Worm (Caenorhabditis elegans): ENCODE data around the gene R144.12.
A peak's percentile ranks its signal among the peaks of the same experiment; 100 is the strongest.

Gene R144.12

ce11 chrIII:5018116-5018689 is 11.4 kb upstream of the R144.12 start, which contains the start of gene wip-1:
TSS of gene wip-1 (plus strand) at chrIII:5018639.
- TF ChIP-seq pha-4 (tag; optimal IDR thresholded peaks at IDR 0.05) (peak; percentile 80), cebp-1 (GFP tag; IDR thresholded peaks at IDR 0.05) (peak; percentile 90), cebp-1 (tag; optimal IDR thresholded peaks at IDR 0.05) (peak; percentile 97), hmg-1.2 (GFP tag; IDR thresholded peaks at IDR 0.05) (peak; percentile 98), tbx-9 (tag; optimal IDR thresholded peaks at IDR 0.05; ENCODE audit: borderline replicate concordance) (no peak), ZK185.1 (tag; optimal IDR thresholded peaks at IDR 0.05; ENCODE audit: poor library complexity, severe bottlenecking) (peak; percentile 96), tbp1 (GFP tag; optimal IDR thresholded peaks at IDR 0.05) (peak; percentile 79), sea-2 (GFP tag; IDR thresholded peaks at IDR 0.05) (peak; percentile 87), sptf-2 (GFP tag; optimal IDR thresholded peaks at IDR 0.05) (peak; percentile 91), madf-3 (GFP tag; IDR thresholded peaks at IDR 0.05) (peak; percentile 96), ceh-100 (GFP tag; IDR thresholded peaks at IDR 0.05) (peak; percentile 89), mel-28 (tag; optimal IDR thresholded peaks at IDR 0.05; ENCODE audit: borderline replicate concordance) (peak; percentile 43), snpc-1.3 (tag; optimal IDR thresholded peaks at IDR 0.05; ENCODE audit: insufficient read depth) (peak; percentile 96), C17E4.6 (GFP tag; IDR thresholded peaks at IDR 0.05) (peak; percentile 96), nfya-1 (tag; optimal IDR thresholded peaks at IDR 0.05; ENCODE audit: borderline replicate concordance, insufficient read depth) (no peak), gei-17 (GFP tag; optimal IDR thresholded peaks at IDR 0.05) (peak; percentile 85), Y53G8AR.9 (GFP tag; conservative IDR thresholded peaks at IDR 0.05) (peak; percentile 98), cebp-2 (GFP tag; IDR thresholded peaks at IDR 0.05) (peak; percentile 81; the same call in 1 of the 2 replicates), akir-1 (GFP tag; optimal IDR thresholded peaks at IDR 0.05) (peak; percentile 59), F33H1.4 (GFP tag; IDR thresholded peaks at IDR 0.05) (peak; percentile 92), lin-35 (GFP tag; optimal IDR thresholded peaks at IDR 0.05) (peak; percentile 58 to 97 (median 82)), lin-54 (GFP tag; optimal IDR thresholded peaks at IDR 0.05) (peak; percentile 98), hsf-1 (GFP tag; IDR thresholded peaks at IDR 0.05) (peak; percentile 90), aptf-2 (GFP tag; conservative IDR thresholded peaks at IDR 0.05) (peak; percentile 79), F39B2.1 (GFP tag; IDR thresholded peaks at IDR 0.05) (peak; percentile 93), F23B12.7 (tag; optimal IDR thresholded peaks at IDR 0.05; ENCODE audit: insufficient read depth) (peak; percentile 98), madf-10 (tag; optimal IDR thresholded peaks at IDR 0.05) (peak; percentile 93), madf-6 (GFP tag; IDR thresholded peaks at IDR 0.05) (peak; percentile 97), egrh-3 (GFP tag; IDR thresholded peaks at IDR 0.05) (peak; percentile 64), Y56A3A.18 (GFP tag; IDR thresholded peaks at IDR 0.05) (peak; percentile 95), ztf-18 (tag; optimal IDR thresholded peaks at IDR 0.05) (peak; percentile 100), athp-1 (tag; optimal IDR thresholded peaks at IDR 0.05) (peak; percentile 98), zfh-2 (GFP tag; conservative IDR thresholded peaks at IDR 0.05) (peak; percentile 97), hrde-1 (tag; optimal IDR thresholded peaks at IDR 0.05; ENCODE audit: borderline replicate concordance) (peak; percentile 82), unc-62 (GFP tag; optimal IDR thresholded peaks at IDR 0.05) (peak; percentile 17), ztf-3 (GFP tag; optimal IDR thresholded peaks at IDR 0.05) (peak; percentile 73), lin-26 (GFP tag; IDR thresholded peaks at IDR 0.05) (peak; percentile 89), dpl-1 (GFP tag; optimal IDR thresholded peaks at IDR 0.05) (peak; percentile 86), B0261.1 (tag; optimal IDR thresholded peaks at IDR 0.05) (peak; percentile 34), hlh-26 (GFP tag; conservative IDR thresholded peaks at IDR 0.05) (no peak), F55B11.4 (tag; optimal IDR thresholded peaks at IDR 0.05; ENCODE audit: borderline replicate concordance, insufficient read depth) (no peak), chd-7 (tag; optimal IDR thresholded peaks at IDR 0.05) (peak; percentile 89), nfya-2 (GFP tag; IDR thresholded peaks at IDR 0.05) (no peak), him-1 (tag; optimal IDR thresholded peaks at IDR 0.05) (peak; percentile 84), ama-1 (optimal IDR thresholded peaks at IDR 0.05) (no peak), ama-1 (GFP tag; optimal IDR thresholded peaks at IDR 0.05) (peak; percentile 27 to 80), ztf-22 (GFP tag; optimal IDR thresholded peaks at IDR 0.05) (peak; percentile 91)
